Worm (Caenorhabditis elegans): ENCODE results near the gene M04G7.1.

DNA sequence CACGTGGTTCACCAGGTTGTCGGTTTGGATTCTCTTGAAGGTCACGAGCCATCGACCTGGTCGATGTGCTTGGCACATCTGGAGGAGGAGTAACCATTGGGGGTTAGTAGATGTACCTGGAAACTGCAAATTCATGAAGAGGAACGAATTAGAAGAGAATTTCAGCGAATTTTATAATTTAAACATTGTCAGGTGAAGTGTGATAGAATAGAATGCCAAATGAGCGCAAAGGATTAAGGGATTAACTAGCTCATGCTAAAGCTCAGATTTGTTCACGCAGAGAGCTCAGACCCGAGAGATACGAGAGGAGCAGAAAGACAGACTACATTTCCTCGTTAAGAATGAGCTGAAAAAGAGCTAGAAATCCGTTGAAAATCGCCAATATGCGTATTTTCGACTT lies 30.5 kb upstream of the M04G7.1 start, which contains the start of gene daf-18:
- TF ChIP-seq dao-5 (tag; optimal IDR thresholded peaks at IDR 0.05) (no peak), W03F9.2 (tag; optimal IDR thresholded peaks at IDR 0.05) (no peak)

Data from whole organism, L4/young adult.